Fruit fly (Drosophila melanogaster) whole organism, embryonic: ENCODE measurements around the gene REG.

Experiments
- Ada2b ChIP-seq: fragments of 200-800 bp; sonication (Bioruptor generic); IDR thresholded peaks from 2 replicates; pipeline ENCODE4 v1.3.6; 2022; ENCODE audit warnings: missing biosample characterization, missing genetic modification characterization
- Adf1 ChIP-seq: fragments of 200-800 bp; sonication (Bioruptor generic); IDR thresholded peaks from 2 replicates; pipeline ENCODE4 v1.3.6; 2022; ENCODE audit warnings: missing biosample characterization, missing genetic modification characterization
- Asciz ChIP-seq: fragments of 200-800 bp; sonication (Bioruptor generic); optimal IDR thresholded peaks from 2 replicates; lab custom pipeline; 2017; ENCODE audit warnings: missing biosample characterization, mild to moderate bottlenecking, missing genetic modification characterization, missing genetic modification reagents
- CG10543 ChIP-seq: fragments of 200-800 bp; sonication (Bioruptor generic); optimal IDR thresholded peaks from 3 replicates; lab custom pipeline; 2017; ENCODE audit warnings: missing biosample characterization, mild to moderate bottlenecking, missing genetic modification characterization, moderate library complexity
- CG10979 ChIP-seq: fragments of 200-800 bp; sonication (Bioruptor generic); optimal IDR thresholded peaks from 2 replicates; lab custom pipeline; 2018; ENCODE audit warnings: missing biosample characterization, mild to moderate bottlenecking, missing genetic modification characterization, moderate library complexity
- CG11695 ChIP-seq: fragments of 200-800 bp; sonication (Bioruptor generic); IDR thresholded peaks from 3 replicates; pipeline ENCODE4 v1.3.6; 2022; ENCODE audit warnings: missing biosample characterization, missing genetic modification characterization
- CG12155 ChIP-seq: fragments of 200-800 bp; sonication (Bioruptor generic); optimal IDR thresholded peaks from 3 replicates; lab custom pipeline; 2016; ENCODE audit warnings: missing biosample characterization, missing genetic modification characterization
- CG12659 ChIP-seq: fragments of 200-800 bp; sonication (Bioruptor generic); optimal IDR thresholded peaks from 3 replicates; lab custom pipeline; 2017; ENCODE audit warnings: mild to moderate bottlenecking, missing biosample characterization, missing genetic modification reagents, missing genetic modification characterization
- CG12942 ChIP-seq: fragments of 200-800 bp; sonication (Bioruptor generic); optimal IDR thresholded peaks from 3 replicates; lab custom pipeline; 2016; ENCODE audit warnings: missing biosample characterization, missing genetic modification characterization
- CG13894 ChIP-seq: fragments of 200-800 bp; sonication (Bioruptor generic); optimal IDR thresholded peaks from 3 replicates; lab custom pipeline; 2018; ENCODE audit warnings: missing biosample characterization, mild to moderate bottlenecking, missing genetic modification characterization, moderate library complexity
- CG15073 ChIP-seq: fragments of 200-800 bp; sonication (Bioruptor generic); optimal IDR thresholded peaks from 2 replicates; lab custom pipeline; 2016; ENCODE audit warnings: missing biosample characterization, missing genetic modification characterization
- CG17186 ChIP-seq: fragments of 200-800 bp; sonication (Bioruptor generic); optimal IDR thresholded peaks from 3 replicates; lab custom pipeline; 2017; ENCODE audit warnings: missing biosample characterization, missing genetic modification reagents, missing genetic modification characterization
- CG17361 ChIP-seq: fragments of 200-800 bp; sonication (Bioruptor generic); IDR thresholded peaks from 3 replicates; pipeline ENCODE4 v1.3.6; 2022; ENCODE audit warnings: missing biosample characterization, missing genetic modification characterization
- CG3281 ChIP-seq: fragments of 200-800 bp; sonication (Bioruptor generic); optimal IDR thresholded peaks from 3 replicates; lab custom pipeline; 2017; ENCODE audit warnings: missing biosample characterization, mild to moderate bottlenecking, missing genetic modification characterization
- CG34224 ChIP-seq: fragments of 200-800 bp; sonication (Bioruptor generic); IDR thresholded peaks from 3 replicates; pipeline ENCODE4 v1.3.6; 2022; ENCODE audit warnings: missing biosample characterization, missing genetic modification characterization; ENCODE audit not compliant: partially characterized antibody
- CG34376 ChIP-seq: fragments of 200-800 bp; sonication (Bioruptor generic); optimal IDR thresholded peaks from 2 replicates; lab custom pipeline; 2018; ENCODE audit warnings: missing biosample characterization, mild to moderate bottlenecking, missing genetic modification characterization
- CG6683 ChIP-seq: fragments of 200-800 bp; sonication (Bioruptor generic); optimal IDR thresholded peaks from 2 replicates; lab custom pipeline; 2017; ENCODE audit warnings: missing biosample characterization, mild to moderate bottlenecking, missing genetic modification characterization, missing genetic modification reagents
- CG6854 ChIP-seq: fragments of 200-800 bp; sonication (Bioruptor generic); optimal IDR thresholded peaks from 3 replicates; lab custom pipeline; 2017; ENCODE audit warnings: missing biosample characterization, mild to moderate bottlenecking, missing genetic modification characterization
- CG7987 ChIP-seq: fragments of 200-800 bp; sonication (Bioruptor generic); optimal IDR thresholded peaks from 2 replicates; lab custom pipeline; 2018; ENCODE audit warnings: missing biosample characterization, mild to moderate bottlenecking, missing genetic modification characterization, moderate library complexity
- CkIIα-i1 ChIP-seq: fragments of 200-800 bp; sonication (Bioruptor generic); IDR thresholded peaks from 2 replicates; pipeline ENCODE4 v1.3.6; 2022; ENCODE audit warnings: missing biosample characterization, missing genetic modification characterization
- Deaf1 ChIP-seq: fragments of 200-800 bp; optimal IDR thresholded peaks from 3 replicates; lab custom pipeline; 2019; ENCODE audit warnings: missing biosample characterization, mild to moderate bottlenecking, missing genetic modification characterization, moderate library complexity
- Dp ChIP-seq: fragments of 200-800 bp; sonication (Bioruptor generic); optimal IDR thresholded peaks from 2 replicates; lab custom pipeline; 2018; ENCODE audit warnings: missing biosample characterization, mild to moderate bottlenecking, missing genetic modification characterization, moderate library complexity
- E2f2 ChIP-seq: fragments of 200-800 bp; sonication (Bioruptor generic); IDR thresholded peaks from 2 replicates; pipeline ENCODE4 v1.3.6; 2022; ENCODE audit warnings: missing biosample characterization, missing genetic modification characterization
- Fer2 ChIP-seq: fragments of 200-800 bp; sonication (Bioruptor generic); optimal IDR thresholded peaks from 2 replicates; lab custom pipeline; 2018; ENCODE audit warnings: missing biosample characterization, mild to moderate bottlenecking, missing genetic modification characterization, moderate library complexity
- Gsc ChIP-seq: fragments of 200-800 bp; sonication (Bioruptor generic); IDR thresholded peaks from 2 replicates; pipeline ENCODE4 v1.3.6; 2022; ENCODE audit warnings: missing biosample characterization, missing genetic modification characterization
- Hr39 ChIP-seq: fragments of >200 bp; optimal IDR thresholded peaks from 2 replicates; lab custom pipeline; 2017
- Mad ChIP-seq: fragments of 200-800 bp; sonication (Bioruptor generic); optimal IDR thresholded peaks from 2 replicates; lab custom pipeline; 2016; ENCODE audit warnings: missing biosample characterization, missing genetic modification characterization
- Med ChIP-seq: fragments of 200-800 bp; sonication (Bioruptor generic); peaks from one replicate; lab custom pipeline; 2016; ENCODE audit warnings: missing biosample characterization, missing genetic modification characterization, mild to moderate bottlenecking, inconsistent platforms, moderate library complexity
- Nf-YA ChIP-seq: fragments of 200-800 bp; sonication (Bioruptor generic); IDR thresholded peaks from 2 replicates; pipeline ENCODE4 v1.3.6; 2022; ENCODE audit warnings: missing biosample characterization, missing genetic modification characterization
- NfI ChIP-seq: fragments of 200-800 bp; sonication (Bioruptor generic); optimal IDR thresholded peaks from 3 replicates; lab custom pipeline; 2018; ENCODE audit warnings: missing biosample characterization, mild to moderate bottlenecking, missing genetic modification characterization, moderate library complexity
- PHDP ChIP-seq: fragments of 200-800 bp; sonication (Bioruptor generic); optimal IDR thresholded peaks from 3 replicates; lab custom pipeline; 2018; ENCODE audit warnings: missing biosample characterization, mild to moderate bottlenecking, missing genetic modification characterization, moderate library complexity
- Rx ChIP-seq: fragments of 200-800 bp; sonication (Bioruptor generic); IDR thresholded peaks from 2 replicates; pipeline ENCODE4 v1.3.6; 2022; ENCODE audit warnings: missing biosample characterization, missing genetic modification characterization
- Sry-δ ChIP-seq: fragments of 200-800 bp; sonication (Bioruptor generic); optimal IDR thresholded peaks from 2 replicates; lab custom pipeline; 2016; ENCODE audit warnings: missing biosample characterization, missing genetic modification characterization
- Vsx1 ChIP-seq: fragments of 200-800 bp; sonication (Bioruptor generic); optimal IDR thresholded peaks from 2 replicates; lab custom pipeline; 2017; ENCODE audit warnings: missing biosample characterization, mild to moderate bottlenecking, missing genetic modification characterization, missing genetic modification reagents
- dmrt99B ChIP-seq: fragments of 200-800 bp; sonication (Bioruptor generic); optimal IDR thresholded peaks from 2 replicates; lab custom pipeline; 2018; ENCODE audit warnings: missing biosample characterization, mild to moderate bottlenecking, missing genetic modification characterization, moderate library complexity
- exex ChIP-seq: fragments of 200-800 bp; sonication (Bioruptor generic); optimal IDR thresholded peaks from 4 replicates; lab custom pipeline; 2018; ENCODE audit warnings: missing biosample characterization, mild to moderate bottlenecking, missing genetic modification characterization, moderate library complexity
- ftz-f1 ChIP-seq: fragments of 200-800 bp; sonication (Bioruptor generic); optimal IDR thresholded peaks from 2 replicates; lab custom pipeline; 2016; ENCODE audit warnings: missing biosample characterization, missing genetic modification characterization
- gfzf ChIP-seq: fragments of 200-800 bp; sonication (Bioruptor generic); optimal IDR thresholded peaks from 2 replicates; lab custom pipeline; 2016; ENCODE audit warnings: missing biosample characterization, mild to moderate bottlenecking, missing genetic modification characterization, moderate library complexity
- h ChIP-seq: fragments of >200 bp; optimal IDR thresholded peaks from 2 replicates; lab custom pipeline; 2017
- ham ChIP-seq: fragments of 200-800 bp; sonication (Bioruptor generic); IDR thresholded peaks from 2 replicates; pipeline ENCODE4 v1.3.6; 2022; ENCODE audit warnings: missing biosample characterization, missing genetic modification characterization
- kni ChIP-seq: fragments of 200-800 bp; sonication (Bioruptor generic); optimal IDR thresholded peaks from 3 replicates; lab custom pipeline; 2017; ENCODE audit warnings: mild to moderate bottlenecking, missing biosample characterization, missing genetic modification reagents, missing genetic modification characterization
- mirr ChIP-seq: fragments of 200-800 bp; sonication (Bioruptor generic); optimal IDR thresholded peaks from 3 replicates; lab custom pipeline; 2018; ENCODE audit warnings: missing biosample characterization, mild to moderate bottlenecking, missing genetic modification characterization
- nau ChIP-seq: fragments of 200-800 bp; sonication (Bioruptor generic); optimal IDR thresholded peaks from 3 replicates; lab custom pipeline; 2017; ENCODE audit warnings: missing biosample characterization, mild to moderate bottlenecking, missing genetic modification characterization, missing genetic modification reagents
- nom ChIP-seq: fragments of 200-800 bp; sonication (Bioruptor generic); optimal IDR thresholded peaks from 2 replicates; lab custom pipeline; 2017; ENCODE audit warnings: missing biosample characterization, missing genetic modification characterization, mild to moderate bottlenecking, moderate library complexity, missing genetic modification reagents
- peb ChIP-seq: fragments of 200-800 bp; sonication (Bioruptor generic); IDR thresholded peaks from 2 replicates; pipeline ENCODE4 v1.3.6; 2022; ENCODE audit warnings: missing biosample characterization, missing genetic modification characterization
- sd ChIP-seq: fragments of 200-800 bp; sonication (Bioruptor generic); optimal IDR thresholded peaks from 3 replicates; lab custom pipeline; 2018; ENCODE audit warnings: missing biosample characterization, mild to moderate bottlenecking, missing genetic modification characterization, moderate library complexity
- sens ChIP-seq: fragments of 200-800 bp; sonication (Bioruptor generic); peaks from one replicate; lab custom pipeline; 2016; ENCODE audit warnings: missing biosample characterization, missing genetic modification characterization
- slou ChIP-seq: fragments of 200-800 bp; sonication (Bioruptor generic); optimal IDR thresholded peaks from 3 replicates; lab custom pipeline; 2016; ENCODE audit warnings: missing biosample characterization, missing genetic modification characterization
- sob ChIP-seq: fragments of 200-800 bp; sonication (Bioruptor generic); IDR thresholded peaks from 2 replicates; pipeline ENCODE4 v1.3.6; 2022; ENCODE audit warnings: missing biosample characterization, missing genetic modification characterization
- sqz ChIP-seq: fragments of 200-800 bp; sonication (Bioruptor generic); optimal IDR thresholded peaks from 3 replicates; lab custom pipeline; 2018; ENCODE audit warnings: missing biosample characterization, mild to moderate bottlenecking, missing genetic modification characterization
- sr ChIP-seq: fragments of 200-800 bp; sonication (Bioruptor generic); IDR thresholded peaks from 3 replicates; pipeline ENCODE4 v1.3.6; 2022; ENCODE audit warnings: missing biosample characterization, missing genetic modification characterization
- tin ChIP-seq: fragments of 200-800 bp; sonication (Bioruptor generic); optimal IDR thresholded peaks from 3 replicates; lab custom pipeline; 2016; ENCODE audit warnings: missing biosample characterization, missing genetic modification characterization
- yki ChIP-seq: fragments of >200 bp; optimal IDR thresholded peaks from 3 replicates; lab custom pipeline; 2018

The REG gene

dm6 chrX:13254442-13254841 is 42.3 kb downstream of the REG start:
- TF ChIP-seq Ada2b (GFP tag; lab: Robert Waterston, UW) (no peak), ham (GFP tag; lab: Robert Waterston, UW) (no peak), exex (tag; lab: Kevin White, UChicago) (peak; percentile 81), sr (GFP tag; lab: Robert Waterston, UW) (no peak), Fer2 (tag; lab: Kevin White, UChicago) (no peak), CG11695 (GFP tag; lab: Robert Waterston, UW) (0 out of 3 replicates have a peak, but pooled peaks have one; percentile 30), sqz (GFP tag; lab: Kevin White, UChicago) (peak; percentile 16), yki (lab: Kevin White, UChicago) (no peak), mirr (GFP tag; lab: Kevin White, UChicago) (peak; percentile 8), Deaf1 (no peak), CG10543 (no peak), CG7987 (GFP tag; lab: Kevin White, UChicago) (no peak), NfI (GFP tag; lab: Kevin White, UChicago) (no peak), Gsc (GFP tag; lab: Robert Waterston, UW) (no peak), CG6683 (GFP tag; lab: Kevin White, UChicago) (no peak), CG12155 (GFP tag; lab: Kevin White, UChicago) (no peak), CG12942 (GFP tag; lab: Kevin White, UChicago) (no peak), CkIIα-i1 (GFP tag; lab: Robert Waterston, UW) (no peak), Dp (GFP tag; lab: Kevin White, UChicago) (no peak), Med (GFP tag; lab: Kevin White, UChicago) (peak; percentile 57), ftz-f1 (GFP tag; lab: Kevin White, UChicago) (no peak), CG12659 (GFP tag; lab: Kevin White, UChicago) (peak; percentile 7), Adf1 (GFP tag; lab: Robert Waterston, UW) (no peak), E2f2 (GFP tag; lab: Robert Waterston, UW) (no peak), nom (GFP tag; lab: Kevin White, UChicago) (no peak), PHDP (tag; lab: Kevin White, UChicago) (peak; percentile 23), Asciz (GFP tag; lab: Kevin White, UChicago) (peak; percentile 2), CG17186 (GFP tag; lab: Kevin White, UChicago) (no peak), Hr39 (no peak), slou (GFP tag; lab: Kevin White, UChicago) (no peak), sens (peak; percentile 6), CG3281 (GFP tag; lab: Kevin White, UChicago) (peak; percentile 20), h (lab: Kevin White, UChicago) (no peak), CG6854 (GFP tag; lab: Kevin White, UChicago) (no peak), nau (GFP tag; lab: Kevin White, UChicago) (peak; percentile 19), dmrt99B (tag; lab: Kevin White, UChicago) (no peak), CG15073 (GFP tag; lab: Kevin White, UChicago) (no peak), sob (GFP tag; lab: Robert Waterston, UW) (no peak), gfzf (no peak), kni (GFP tag; lab: Kevin White, UChicago) (no peak), tin (no peak), CG34224 (GFP tag; lab: Robert Waterston, UW) (no peak), CG13894 (peak; percentile 12), CG10979 (tag; lab: Kevin White, UChicago) (no peak), Mad (GFP tag; lab: Kevin White, UChicago) (no peak), Nf-YA (GFP tag; lab: Robert Waterston, UW) (no peak), peb (GFP tag; lab: Robert Waterston, UW) (no peak), Sry-δ (GFP tag; lab: Kevin White, UChicago) (no peak), sd (tag; lab: Kevin White, UChicago) (peak; percentile 82), Vsx1 (GFP tag; lab: Kevin White, UChicago) (peak; percentile 39), CG34376 (GFP tag; lab: Kevin White, UChicago) (peak; percentile 43), CG17361 (GFP tag; lab: Robert Waterston, UW) (no peak), Rx (GFP tag; lab: Robert Waterston, UW) (no peak)
